Worm (Caenorhabditis elegans): ENCODE measurements around the gene cld-1.

Gene cld-1

ce11 chrIV:12936221-12936776 lies at the start of gene cld-1, which contains the start of gene dod-21:
TSS of gene cld-1 (minus strand) at chrIV:12936271.
TSS of gene dod-21 (plus strand) at chrIV:12936738.
- no peak for TF ChIP-seq drap-1 (GFP tag; optimal IDR thresholded peaks at IDR 0.05)
- TF ChIP-seq nhr-2 (tag; optimal IDR thresholded peaks at IDR 0.05) = no peak
- no peak for TF ChIP-seq nhr-12 (tag; optimal IDR thresholded peaks at IDR 0.05)
- TF ChIP-seq elt-1 (tag; optimal IDR thresholded peaks at IDR 0.05; ENCODE audit: borderline replicate concordance, insufficient read depth) = no peak
- TF ChIP-seq blmp-1 (tag; optimal IDR thresholded peaks at IDR 0.05) = no peak
- TF ChIP-seq zip-8 (tag; optimal IDR thresholded peaks at IDR 0.05) = no peak
- no peak for TF ChIP-seq nhr-28 (tag; optimal IDR thresholded peaks at IDR 0.05)
- TF ChIP-seq nhr-237 (tag; optimal IDR thresholded peaks at IDR 0.05) = no peak
- TF ChIP-seq tbx-8 (GFP tag; optimal IDR thresholded peaks at IDR 0.05) = no peak
- TF ChIP-seq hlh-1 (tag; optimal IDR thresholded peaks at IDR 0.05) = no peak

ce11 chrIV:12978307-12979036 lies 42.4 kb upstream of the cld-1 start, which contains the start of gene K10D11.2:
TSS of gene K10D11.2 (plus strand) at chrIV:12978986.
- TF ChIP-seq pha-4 (tag; optimal IDR thresholded peaks at IDR 0.05) = no peak
- TF ChIP-seq mls-2 (tag; optimal IDR thresholded peaks at IDR 0.05) = no peak
- no peak for TF ChIP-seq hlh-1 (tag; optimal IDR thresholded peaks at IDR 0.05)
- TF ChIP-seq unc-39 (tag; optimal IDR thresholded peaks at IDR 0.05) = no peak
- TF ChIP-seq M03D4.4 (tag; optimal IDR thresholded peaks at IDR 0.05) = no peak
- no peak for TF ChIP-seq nhr-76 (tag; optimal IDR thresholded peaks at IDR 0.05)
- TF ChIP-seq sem-2 (GFP tag; optimal IDR thresholded peaks at IDR 0.05) = no peak
- TF ChIP-seq unc-62 (GFP tag; optimal IDR thresholded peaks at IDR 0.05) = no peak
- no peak for TF ChIP-seq drap-1 (GFP tag; optimal IDR thresholded peaks at IDR 0.05)
- TF ChIP-seq ztf-11 (tag; optimal IDR thresholded peaks at IDR 0.05) = no peak
- no peak for TF ChIP-seq flh-1 (GFP tag; optimal IDR thresholded peaks at IDR 0.05)
- TF ChIP-seq snpc-4 (tag; optimal IDR thresholded peaks at IDR 0.05) = no peak
- no peak for TF ChIP-seq tbx-8 (GFP tag; optimal IDR thresholded peaks at IDR 0.05)
- TF ChIP-seq ceh-43 (GFP tag; optimal IDR thresholded peaks at IDR 0.05) = no peak
- TF ChIP-seq nhr-237 (tag; optimal IDR thresholded peaks at IDR 0.05) = no peak
- no peak for TF ChIP-seq elt-3 (tag; optimal IDR thresholded peaks at IDR 0.05)
- TF ChIP-seq nhr-12 (tag; optimal IDR thresholded peaks at IDR 0.05) = no peak
- TF ChIP-seq nhr-28 (tag; optimal IDR thresholded peaks at IDR 0.05) = no peak
- no peak for TF ChIP-seq cnd-1 (tag; optimal IDR thresholded peaks at IDR 0.05)
- TF ChIP-seq ham-2 (GFP tag; optimal IDR thresholded peaks at IDR 0.05) = no peak

ce11 chrIV:12977650-12978049 lies 41.6 kb upstream of the cld-1 start:
- no peak for TF ChIP-seq blmp-1 (tag; optimal IDR thresholded peaks at IDR 0.05)
- TF ChIP-seq tbx-8 (GFP tag; optimal IDR thresholded peaks at IDR 0.05) = no peak
- no peak for TF ChIP-seq nhr-76 (tag; optimal IDR thresholded peaks at IDR 0.05)
- no peak for TF ChIP-seq ceh-43 (GFP tag; optimal IDR thresholded peaks at IDR 0.05)
- TF ChIP-seq ces-1 (GFP tag; optimal IDR thresholded peaks at IDR 0.05) = no peak
- TF ChIP-seq drap-1 (GFP tag; optimal IDR thresholded peaks at IDR 0.05) = no peak
- no peak for TF ChIP-seq unc-62 (GFP tag; optimal IDR thresholded peaks at IDR 0.05)
- no peak for TF ChIP-seq nhr-2 (tag; optimal IDR thresholded peaks at IDR 0.05)
- TF ChIP-seq snpc-4 (tag; optimal IDR thresholded peaks at IDR 0.05) = no peak
- no peak for TF ChIP-seq flh-1 (GFP tag; optimal IDR thresholded peaks at IDR 0.05)
- no peak for TF ChIP-seq lsy-2 (tag; optimal IDR thresholded peaks at IDR 0.05)
- TF ChIP-seq ceh-83 (GFP tag; optimal IDR thresholded peaks at IDR 0.05) = no peak
- TF ChIP-seq cnd-1 (tag; optimal IDR thresholded peaks at IDR 0.05) = no peak
- TF ChIP-seq lin-13 (tag; optimal IDR thresholded peaks at IDR 0.05) = no peak
- no peak for TF ChIP-seq ham-2 (GFP tag; optimal IDR thresholded peaks at IDR 0.05)
- TF ChIP-seq nhr-12 (tag; optimal IDR thresholded peaks at IDR 0.05) = no peak
- TF ChIP-seq M03D4.4 (tag; optimal IDR thresholded peaks at IDR 0.05) = no peak
- no peak for TF ChIP-seq pha-4 (tag; optimal IDR thresholded peaks at IDR 0.05)
- TF ChIP-seq lin-32 (GFP tag; optimal IDR thresholded peaks at IDR 0.05) = no peak

ce11 chrIV:12975981-12976380 lies 39.9 kb upstream of the cld-1 start, which contains the start of gene dod-17:
TSS of gene dod-17 (plus strand) at chrIV:12976303.
- no peak for TF ChIP-seq cnd-1 (tag; optimal IDR thresholded peaks at IDR 0.05)
- no peak for TF ChIP-seq elt-1 (tag; optimal IDR thresholded peaks at IDR 0.05; ENCODE audit: borderline replicate concordance, insufficient read depth)
- TF ChIP-seq unc-39 (tag; optimal IDR thresholded peaks at IDR 0.05) = no peak
- no peak for TF ChIP-seq snpc-4 (tag; optimal IDR thresholded peaks at IDR 0.05)
- no peak for TF ChIP-seq mep-1 (tag; optimal IDR thresholded peaks at IDR 0.05)
- TF ChIP-seq unc-62 (GFP tag; optimal IDR thresholded peaks at IDR 0.05) = no peak
- TF ChIP-seq zip-8 (tag; optimal IDR thresholded peaks at IDR 0.05) = no peak
- no peak for TF ChIP-seq sem-2 (GFP tag; optimal IDR thresholded peaks at IDR 0.05)
- TF ChIP-seq ceh-39 (tag; optimal IDR thresholded peaks at IDR 0.05) = no peak
- TF ChIP-seq nhr-237 (tag; optimal IDR thresholded peaks at IDR 0.05) = no peak
- TF ChIP-seq lin-32 (GFP tag; optimal IDR thresholded peaks at IDR 0.05) = no peak
- TF ChIP-seq ceh-43 (GFP tag; optimal IDR thresholded peaks at IDR 0.05) = no peak
- no peak for TF ChIP-seq M03D4.4 (tag; optimal IDR thresholded peaks at IDR 0.05)
- TF ChIP-seq drap-1 (GFP tag; optimal IDR thresholded peaks at IDR 0.05) = no peak
- no peak for TF ChIP-seq ztf-11 (tag; optimal IDR thresholded peaks at IDR 0.05)
- no peak for TF ChIP-seq nhr-12 (tag; optimal IDR thresholded peaks at IDR 0.05)
- TF ChIP-seq elt-3 (tag; optimal IDR thresholded peaks at IDR 0.05) = no peak
